Fruit fly (Drosophila melanogaster) whole organism, embryonic: Measurements from ENCODE around the gene Mipp2.

Experiments used
- Atf-2 ChIP-seq: fragments of 200-800 bp; sonication (Bioruptor generic); optimal IDR thresholded peaks from 2 replicates; lab custom pipeline; 2016; ENCODE audit warnings: missing biosample characterization, missing genetic modification characterization
- CG10147 ChIP-seq: fragments of 200-800 bp; sonication (Bioruptor generic); optimal IDR thresholded peaks from 2 replicates; lab custom pipeline; 2019; ENCODE audit warnings: missing biosample characterization, mild to moderate bottlenecking, missing genetic modification characterization, moderate library complexity
- CG10959 ChIP-seq: fragments of 200-800 bp; sonication (Bioruptor generic); IDR thresholded peaks from 2 replicates; pipeline ENCODE4 v1.3.6; 2022; ENCODE audit warnings: missing biosample characterization, missing genetic modification characterization
- CG13287 ChIP-seq: fragments of 200-800 bp; sonication (Bioruptor generic); IDR thresholded peaks from 2 replicates; pipeline ENCODE4 v1.3.6; 2022; ENCODE audit warnings: missing biosample characterization, missing genetic modification characterization; ENCODE audit not compliant: partially characterized antibody
- CG14050 ChIP-seq: fragments of 200-800 bp; sonication (Bioruptor generic); IDR thresholded peaks from 3 replicates; pipeline ENCODE4 v1.3.6; 2022; ENCODE audit warnings: missing biosample characterization, missing genetic modification characterization
- CG14667 ChIP-seq: fragments of 200-800 bp; sonication (Bioruptor generic); IDR thresholded peaks from 2 replicates; pipeline ENCODE4 v1.3.6; 2022; ENCODE audit warnings: missing biosample characterization, missing genetic modification characterization
- CG14860 ChIP-seq: fragments of 200-800 bp; sonication (Bioruptor generic); IDR thresholded peaks from 3 replicates; pipeline ENCODE4 v1.3.6; 2022; ENCODE audit warnings: missing biosample characterization, missing genetic modification characterization; ENCODE audit not compliant: partially characterized antibody
- CG14965 ChIP-seq: fragments of 200-800 bp; sonication (Bioruptor generic); optimal IDR thresholded peaks from 2 replicates; lab custom pipeline; 2016; ENCODE audit warnings: missing biosample characterization, missing genetic modification characterization, borderline replicate concordance
- CG15696 ChIP-seq: fragments of 200-800 bp; sonication (Bioruptor generic); optimal IDR thresholded peaks from 2 replicates; lab custom pipeline; 2019; ENCODE audit warnings: missing biosample characterization, mild to moderate bottlenecking, missing genetic modification characterization, moderate library complexity
- CG1647 ChIP-seq: fragments of 200-800 bp; sonication (Bioruptor generic); optimal IDR thresholded peaks from 3 replicates; lab custom pipeline; 2016; ENCODE audit warnings: missing biosample characterization, missing genetic modification characterization
- CG16779 ChIP-seq: fragments of 200-800 bp; sonication (Bioruptor generic); IDR thresholded peaks from 2 replicates; pipeline ENCODE4 v1.3.6; 2022; ENCODE audit warnings: missing biosample characterization, missing genetic modification characterization
- CG17186 ChIP-seq: fragments of 200-800 bp; sonication (Bioruptor generic); optimal IDR thresholded peaks from 3 replicates; lab custom pipeline; 2017; ENCODE audit warnings: missing biosample characterization, missing genetic modification reagents, missing genetic modification characterization
- CG17328 ChIP-seq: fragments of 200-800 bp; sonication (Bioruptor generic); IDR thresholded peaks from 2 replicates; pipeline ENCODE4 v1.3.6; 2022; ENCODE audit warnings: missing biosample characterization, missing genetic modification characterization
- CG1832 ChIP-seq: fragments of 200-800 bp; sonication (Bioruptor generic); optimal IDR thresholded peaks from 2 replicates; lab custom pipeline; 2017; ENCODE audit warnings: missing biosample characterization, mild to moderate bottlenecking, missing genetic modification characterization, inconsistent platforms
- CG2129 ChIP-seq: fragments of 200-800 bp; sonication (Bioruptor generic); IDR thresholded peaks from 2 replicates; pipeline ENCODE4 v1.3.6; 2022; ENCODE audit warnings: missing biosample characterization, missing genetic modification characterization; ENCODE audit not compliant: partially characterized antibody
- CG3065 ChIP-seq: fragments of 200-800 bp; sonication (Bioruptor generic); optimal IDR thresholded peaks from 2 replicates; lab custom pipeline; 2016; ENCODE audit warnings: missing biosample characterization, missing genetic modification characterization
- CG31365 ChIP-seq: fragments of 200-800 bp; sonication (Bioruptor generic); optimal IDR thresholded peaks from 2 replicates; lab custom pipeline; 2018; ENCODE audit warnings: missing biosample characterization, mild to moderate bottlenecking, missing genetic modification characterization
- CG33213 ChIP-seq: fragments of 200-800 bp; sonication (Bioruptor generic); optimal IDR thresholded peaks from 3 replicates; lab custom pipeline; 2016; ENCODE audit warnings: missing biosample characterization, missing genetic modification characterization
- CG34422 ChIP-seq: fragments of 200-800 bp; sonication (Bioruptor generic); IDR thresholded peaks from 3 replicates; pipeline ENCODE4 v1.3.6; 2022; ENCODE audit warnings: missing biosample characterization, missing genetic modification characterization
- CG3847 ChIP-seq: fragments of 200-800 bp; sonication (Bioruptor generic); IDR thresholded peaks from 2 replicates; pipeline ENCODE4 v1.3.6; 2022; ENCODE audit warnings: missing biosample characterization, missing genetic modification characterization
- CG42726 ChIP-seq: fragments of 200-800 bp; sonication (Bioruptor generic); IDR thresholded peaks from 2 replicates; pipeline ENCODE4 v1.3.6; 2022; ENCODE audit warnings: missing biosample characterization, missing genetic modification characterization; ENCODE audit not compliant: partially characterized antibody
- CG8089 ChIP-seq: fragments of 200-800 bp; sonication (Bioruptor generic); optimal IDR thresholded peaks from 3 replicates; lab custom pipeline; 2016; ENCODE audit warnings: missing biosample characterization, missing genetic modification characterization
- CG8944 ChIP-seq: fragments of 200-800 bp; sonication (Bioruptor generic); optimal IDR thresholded peaks from 3 replicates; lab custom pipeline; 2016; ENCODE audit warnings: missing biosample characterization, missing genetic modification characterization
- CG9932 ChIP-seq: fragments of 200-800 bp; sonication (Bioruptor generic); IDR thresholded peaks from 2 replicates; pipeline ENCODE4 v1.3.6; 2022; ENCODE audit warnings: missing biosample characterization, missing genetic modification characterization
- Chrac-16 ChIP-seq: fragments of 200-800 bp; sonication (Bioruptor generic); optimal IDR thresholded peaks from 3 replicates; lab custom pipeline; 2016; ENCODE audit warnings: missing biosample characterization, missing genetic modification characterization
- D ChIP-seq, 2 experiments: fragments of 200-800 bp in 1 of 2; fragments of >200 bp in 1 of 2; sonication (Bioruptor generic) in 1 of 2; optimal IDR thresholded peaks; 2 replicates in 1 of 2; 3 replicates in 1 of 2; lab custom pipeline; 2017; ENCODE audit warnings: mild to moderate bottlenecking in 1 of 2, missing biosample characterization in 1 of 2, missing genetic modification characterization in 1 of 2, missing genetic modification reagents in 1 of 2
- D19B ChIP-seq: fragments of 200-800 bp; sonication (Bioruptor generic); optimal IDR thresholded peaks from 2 replicates; lab custom pipeline; 2017; ENCODE audit warnings: missing biosample characterization, mild to moderate bottlenecking, missing genetic modification characterization
- E2f1 ChIP-seq: fragments of 200-800 bp; sonication (Bioruptor generic); IDR thresholded peaks from 2 replicates; pipeline ENCODE4 v1.3.6; 2022; ENCODE audit warnings: missing biosample characterization, missing genetic modification characterization
- Ets65A ChIP-seq: fragments of 200-800 bp; sonication (Bioruptor generic); peaks from one replicate; lab custom pipeline; 2016; ENCODE audit warnings: missing biosample characterization, missing genetic modification characterization
- HHEX ChIP-seq: fragments of 200-800 bp; sonication (Bioruptor generic); optimal IDR thresholded peaks from 3 replicates; lab custom pipeline; 2017; ENCODE audit warnings: missing biosample characterization, mild to moderate bottlenecking, missing genetic modification characterization, missing genetic modification reagents
- Hmr ChIP-seq: fragments of 200-800 bp; sonication (Bioruptor generic); optimal IDR thresholded peaks from 3 replicates; lab custom pipeline; 2017; ENCODE audit warnings: mild to moderate bottlenecking, missing biosample characterization, missing genetic modification reagents, missing genetic modification characterization
- Lhr ChIP-seq: fragments of 200-800 bp; sonication (Bioruptor generic); optimal IDR thresholded peaks from 3 replicates; lab custom pipeline; 2017; ENCODE audit warnings: mild to moderate bottlenecking, missing biosample characterization, missing genetic modification reagents, missing genetic modification characterization
- Mes4 ChIP-seq: fragments of 200-800 bp; sonication (Bioruptor generic); optimal IDR thresholded peaks from 2 replicates; lab custom pipeline; 2016; ENCODE audit warnings: missing biosample characterization, missing genetic modification characterization
- NFAT ChIP-seq: fragments of 200-800 bp; sonication (Bioruptor generic); IDR thresholded peaks from 2 replicates; pipeline ENCODE4 v1.3.6; 2022; ENCODE audit warnings: missing biosample characterization, missing genetic modification characterization
- Pdp1 ChIP-seq, 2 experiments: fragments of 200-800 bp; sonication (Bioruptor generic); optimal IDR thresholded peaks; 3 replicates each; lab custom pipeline; 2016; ENCODE audit warnings: missing biosample characterization in 2 of 2, missing genetic modification characterization in 2 of 2, mild to moderate bottlenecking in 1 of 2, moderate library complexity in 1 of 2
- ash1 ChIP-seq: fragments of 200-800 bp; sonication (Bioruptor generic); optimal IDR thresholded peaks from 2 replicates; lab custom pipeline; 2018; ENCODE audit warnings: missing biosample characterization, mild to moderate bottlenecking, missing genetic modification characterization
- crol ChIP-seq: fragments of 200-800 bp; sonication (Bioruptor generic); IDR thresholded peaks from 2 replicates; pipeline ENCODE4 v1.3.6; 2022; ENCODE audit warnings: missing biosample characterization, missing genetic modification characterization
- fd102C ChIP-seq: fragments of 200-800 bp; sonication (Bioruptor generic); optimal IDR thresholded peaks from 2 replicates; lab custom pipeline; 2018; ENCODE audit warnings: missing biosample characterization, mild to moderate bottlenecking, missing genetic modification characterization, moderate library complexity
- lmd ChIP-seq: fragments of 200-800 bp; sonication (Bioruptor generic); IDR thresholded peaks from 2 replicates; pipeline ENCODE4 v1.3.6; 2022; ENCODE audit warnings: missing biosample characterization, missing genetic modification characterization
- nmo ChIP-seq: fragments of 200-800 bp; sonication (Bioruptor generic); optimal IDR thresholded peaks from 2 replicates; lab custom pipeline; 2018; ENCODE audit warnings: missing biosample characterization, mild to moderate bottlenecking, missing genetic modification characterization, moderate library complexity
- odd ChIP-seq: fragments of 200-800 bp; sonication (Bioruptor generic); optimal IDR thresholded peaks from 2 replicates; lab custom pipeline; 2017; ENCODE audit warnings: missing biosample characterization, mild to moderate bottlenecking, missing genetic modification characterization
- pan ChIP-seq, 4 experiments: fragments of >200 bp in 3 of 4; fragments of 200-800 bp in 1 of 4; sonication (Bioruptor generic) in 1 of 4; optimal IDR thresholded peaks in 3 of 4; IDR thresholded peaks in 1 of 4; 2 replicates each; pipeline versions ENCODE4 v1.3.6 to Lab custom; 2017 to 2022; ENCODE audit warnings: missing biosample characterization in 2 of 4, missing genetic modification characterization in 2 of 4, mixed read lengths in 1 of 4
- pfk ChIP-seq: fragments of 200-800 bp; sonication (Bioruptor generic); optimal IDR thresholded peaks from 2 replicates; lab custom pipeline; 2018; ENCODE audit warnings: missing biosample characterization, mild to moderate bottlenecking, missing genetic modification characterization, moderate library complexity
- psq ChIP-seq: fragments of 200-800 bp; sonication (Bioruptor generic); optimal IDR thresholded peaks from 2 replicates; lab custom pipeline; 2017; ENCODE audit warnings: missing biosample characterization, missing genetic modification characterization
- pum ChIP-seq: fragments of 200-800 bp; sonication (Bioruptor generic); optimal IDR thresholded peaks from 2 replicates; lab custom pipeline; 2016; ENCODE audit warnings: missing biosample characterization, missing genetic modification characterization
- sob ChIP-seq: fragments of 200-800 bp; sonication (Bioruptor generic); IDR thresholded peaks from 2 replicates; pipeline ENCODE4 v1.3.6; 2022; ENCODE audit warnings: missing biosample characterization, missing genetic modification characterization
- tll ChIP-seq, 2 experiments: fragments of 200-800 bp in 1 of 2; fragments of >200 bp in 1 of 2; sonication (Bioruptor generic) in 1 of 2; optimal IDR thresholded peaks; 2 replicates each; lab custom pipeline; 2017 to 2019; ENCODE audit warnings: missing biosample characterization in 2 of 2, missing genetic modification characterization in 2 of 2, mild to moderate bottlenecking in 1 of 2, moderate library complexity in 1 of 2
- z ChIP-seq: fragments of 200-800 bp; sonication (Bioruptor generic); IDR thresholded peaks from 3 replicates; pipeline ENCODE4 v1.3.6; 2022; ENCODE audit warnings: missing biosample characterization, missing genetic modification characterization

Mipp2 gene

DNA sequence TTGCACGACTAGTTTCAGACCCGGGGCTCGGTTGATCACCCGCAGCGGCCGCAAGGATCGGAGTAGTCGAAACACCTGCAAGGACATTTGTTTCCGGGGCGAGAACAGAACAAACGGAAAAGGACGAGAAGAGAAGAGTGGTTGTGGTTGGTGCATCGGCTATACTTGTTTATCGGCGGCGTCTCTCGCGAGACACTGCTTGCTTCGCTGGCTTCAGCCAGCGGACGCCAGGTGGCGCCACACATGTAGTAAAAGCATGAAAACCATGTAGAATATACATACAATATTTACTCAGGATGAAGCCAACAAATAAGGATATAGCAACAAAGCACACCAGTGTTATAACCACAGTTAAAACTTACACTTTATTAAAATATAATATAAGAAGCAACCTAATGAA, 18.6 kb upstream of the Mipp2 start (continued):
- TF ChIP-seq CG1832 (GFP tag; lab: Kevin White, UChicago) (no peak), CG2129 (no peak), sob (GFP tag; lab: Robert Waterston, UW) (peak; percentile 70; the same call in 1 of the 2 replicates), HHEX (GFP tag; lab: Kevin White, UChicago) (peak; percentile 19), ash1 (GFP tag; lab: Kevin White, UChicago) (no peak), CG33213 (GFP tag; lab: Kevin White, UChicago) (peak; percentile 2), CG8089 (GFP tag; lab: Kevin White, UChicago) (peak; percentile 30), CG14050 (peak; percentile 47; the same call in 2 of the 3 replicates), Hmr (GFP tag; lab: Kevin White, UChicago) (peak; percentile 49), CG31365 (tag; lab: Kevin White, UChicago) (peak; percentile 96), z (GFP tag; lab: Robert Waterston, UW) (no peak), Lhr (GFP tag; lab: Kevin White, UChicago) (peak; percentile 44), Ets65A (peak; percentile 97), lmd (peak; percentile 63), Chrac-16 (GFP tag; lab: Kevin White, UChicago) (peak; percentile 38), CG17328 (GFP tag; lab: Robert Waterston, UW) (peak; percentile 28; the same call in 1 of the 2 replicates), CG10959 (GFP tag; lab: Robert Waterston, UW) (peak; percentile 54), CG13287 (GFP tag; lab: Robert Waterston, UW) (peak; percentile 28; the same call in 1 of the 2 replicates), CG14667 (GFP tag; lab: Robert Waterston, UW) (peak; percentile 29; the same call in 1 of the 2 replicates), pan (optimal IDR thresholded peaks at IDR 0.05; lab: Kevin White, UChicago) (no peak), pan (GFP tag; optimal IDR thresholded peaks at IDR 0.05 in 1 of 2, IDR thresholded peaks at IDR 0.05 in 1 of 2) (peak in 1 of 2 experiments; percentile 58), D (optimal IDR thresholded peaks at IDR 0.05; lab: Kevin White, UChicago) (no peak), D (GFP tag; optimal IDR thresholded peaks at IDR 0.05; lab: Kevin White, UChicago) (peak; percentile 20), CG16779 (GFP tag; lab: Robert Waterston, UW) (0 out of 2 replicates have a peak, but pooled peaks have one; percentile 12), E2f1 (peak; percentile 37; the same call in 1 of the 2 replicates), Atf-2 (GFP tag; lab: Kevin White, UChicago) (peak; percentile 16), CG10147 (GFP tag; lab: Kevin White, UChicago) (no peak), CG42726 (GFP tag; lab: Robert Waterston, UW) (peak; percentile 77), fd102C (peak; percentile 19), Mes4 (GFP tag; lab: Kevin White, UChicago) (peak; percentile 5), CG15696 (tag; lab: Kevin White, UChicago) (peak; percentile 55), tll (GFP tag; optimal IDR thresholded peaks at IDR 0.05; lab: Kevin White, UChicago) (no peak), NFAT (GFP tag; lab: Robert Waterston, UW) (peak; percentile 76), CG34422 (GFP tag; lab: Robert Waterston, UW) (peak; percentile 72; the same call in 2 of the 3 replicates), CG17186 (GFP tag; lab: Kevin White, UChicago) (peak; percentile 22), D19B (no peak), CG14860 (no peak), CG14965 (GFP tag; lab: Kevin White, UChicago) (peak; percentile 98), psq (GFP tag; lab: Kevin White, UChicago) (no peak), pum (GFP tag; lab: Kevin White, UChicago) (peak; percentile 25), odd (GFP tag; lab: Kevin White, UChicago) (no peak), nmo (GFP tag; lab: Kevin White, UChicago) (peak; percentile 39), CG1647 (no peak), CG9932 (GFP tag; lab: Robert Waterston, UW) (peak; percentile 58), pfk (GFP tag; lab: Kevin White, UChicago) (no peak), crol (GFP tag; lab: Robert Waterston, UW) (0 out of 2 replicates have a peak, but pooled peaks have one; percentile 7), CG3065 (no peak), CG8944 (GFP tag; lab: Kevin White, UChicago) (peak; percentile 17), CG3847 (GFP tag; lab: Robert Waterston, UW) (peak; percentile 57), Pdp1 (GFP tag; optimal IDR thresholded peaks at IDR 0.05; lab: Kevin White, UChicago) (peak in 1 of 2 experiments; percentile 40)
